Fruit fly (Drosophila melanogaster) whole organism, embryonic: ENCODE measurements around the gene CG31870.

ENCODE experiments used
- Abd-B ChIP-seq: fragments of 200-800 bp; sonication (Bioruptor generic); optimal IDR thresholded peaks from 2 replicates; lab custom pipeline; 2018; ENCODE audit warnings: missing biosample characterization, mild to moderate bottlenecking, missing genetic modification characterization, moderate library complexity
- CG11456 ChIP-seq: fragments of 200-800 bp; sonication (Bioruptor generic); IDR thresholded peaks from 3 replicates; pipeline ENCODE4 v1.3.6; 2022; ENCODE audit warnings: missing biosample characterization, missing genetic modification characterization
- CG12071 ChIP-seq: fragments of 200-800 bp; sonication (Bioruptor generic); optimal IDR thresholded peaks from 3 replicates; lab custom pipeline; 2018; ENCODE audit warnings: missing biosample characterization, mild to moderate bottlenecking, missing genetic modification characterization
- CG12104 ChIP-seq: fragments of 200-800 bp; sonication (Bioruptor generic); optimal IDR thresholded peaks from 3 replicates; lab custom pipeline; 2016; ENCODE audit warnings: missing biosample characterization, missing genetic modification characterization
- CG13287 ChIP-seq: fragments of 200-800 bp; sonication (Bioruptor generic); IDR thresholded peaks from 2 replicates; pipeline ENCODE4 v1.3.6; 2022; ENCODE audit warnings: missing biosample characterization, missing genetic modification characterization; ENCODE audit not compliant: partially characterized antibody
- CG13424 ChIP-seq: fragments of 200-800 bp; sonication (Bioruptor generic); optimal IDR thresholded peaks from 2 replicates; lab custom pipeline; 2019; ENCODE audit warnings: missing biosample characterization, mild to moderate bottlenecking, missing genetic modification characterization, moderate library complexity
- CG14014 ChIP-seq: fragments of 200-800 bp; sonication (Bioruptor generic); IDR thresholded peaks from 2 replicates; pipeline ENCODE4 v1.3.6; 2022; ENCODE audit warnings: missing biosample characterization, missing genetic modification characterization
- CG15601 ChIP-seq: fragments of 200-800 bp; sonication (Bioruptor generic); optimal IDR thresholded peaks from 3 replicates; lab custom pipeline; 2019; ENCODE audit warnings: missing biosample characterization, mild to moderate bottlenecking, missing genetic modification characterization, moderate library complexity
- CG17186 ChIP-seq: fragments of 200-800 bp; sonication (Bioruptor generic); optimal IDR thresholded peaks from 3 replicates; lab custom pipeline; 2017; ENCODE audit warnings: missing biosample characterization, missing genetic modification reagents, missing genetic modification characterization
- CG18476 ChIP-seq: fragments of 200-800 bp; sonication (Bioruptor generic); optimal IDR thresholded peaks from 2 replicates; lab custom pipeline; 2016; ENCODE audit warnings: missing biosample characterization, mild to moderate bottlenecking, missing genetic modification characterization
- CG18619 ChIP-seq: fragments of 200-800 bp; sonication (Bioruptor generic); optimal IDR thresholded peaks from 3 replicates; lab custom pipeline; 2017; ENCODE audit warnings: missing biosample characterization, mild to moderate bottlenecking, missing genetic modification characterization
- CG2120 ChIP-seq: fragments of 200-800 bp; sonication (Bioruptor generic); optimal IDR thresholded peaks from 3 replicates; lab custom pipeline; 2016; ENCODE audit warnings: missing biosample characterization, missing genetic modification characterization
- CG2199 ChIP-seq: fragments of 200-800 bp; sonication (Bioruptor generic); IDR thresholded peaks from 3 replicates; pipeline ENCODE4 v1.3.6; 2022; ENCODE audit warnings: missing biosample characterization, missing genetic modification characterization
- CG2678 ChIP-seq: fragments of 200-800 bp; sonication (Bioruptor generic); optimal IDR thresholded peaks from 3 replicates; lab custom pipeline; 2019; ENCODE audit warnings: missing biosample characterization, mild to moderate bottlenecking, missing genetic modification characterization, moderate library complexity
- CG2889 ChIP-seq: fragments of 200-800 bp; sonication (Bioruptor generic); IDR thresholded peaks from 3 replicates; pipeline ENCODE4 v1.3.6; 2022; ENCODE audit warnings: missing biosample characterization, missing genetic modification characterization
- CG32767 ChIP-seq: fragments of 200-800 bp; sonication (Bioruptor generic); IDR thresholded peaks from 2 replicates; pipeline ENCODE4 v1.3.6; 2022; ENCODE audit warnings: missing biosample characterization, missing genetic modification characterization
- CG32772 ChIP-seq: fragments of 200-800 bp; sonication (Bioruptor generic); IDR thresholded peaks from 2 replicates; pipeline ENCODE4 v1.3.6; 2022; ENCODE audit warnings: missing biosample characterization, missing genetic modification characterization
- CG34422 ChIP-seq: fragments of 200-800 bp; sonication (Bioruptor generic); IDR thresholded peaks from 3 replicates; pipeline ENCODE4 v1.3.6; 2022; ENCODE audit warnings: missing biosample characterization, missing genetic modification characterization
- CG3847 ChIP-seq: fragments of 200-800 bp; sonication (Bioruptor generic); IDR thresholded peaks from 2 replicates; pipeline ENCODE4 v1.3.6; 2022; ENCODE audit warnings: missing biosample characterization, missing genetic modification characterization
- CG3995 ChIP-seq: fragments of 200-800 bp; sonication (Bioruptor generic); optimal IDR thresholded peaks from 3 replicates; lab custom pipeline; 2016; ENCODE audit warnings: missing biosample characterization, missing genetic modification characterization
- CG5953 ChIP-seq: fragments of 200-800 bp; sonication (Bioruptor generic); IDR thresholded peaks from 2 replicates; pipeline ENCODE4 v1.3.6; 2022; ENCODE audit warnings: missing biosample characterization, missing genetic modification characterization
- CG6765 ChIP-seq: fragments of 200-800 bp; sonication (Bioruptor generic); optimal IDR thresholded peaks from 3 replicates; lab custom pipeline; 2017; ENCODE audit warnings: missing biosample characterization, mild to moderate bottlenecking, missing genetic modification characterization
- CG6791 ChIP-seq: fragments of 200-800 bp; sonication (Bioruptor generic); IDR thresholded peaks from 3 replicates; pipeline ENCODE4 v1.3.6; 2022; ENCODE audit warnings: missing biosample characterization, missing genetic modification characterization; ENCODE audit not compliant: partially characterized antibody
- CG6854 ChIP-seq: fragments of 200-800 bp; sonication (Bioruptor generic); optimal IDR thresholded peaks from 3 replicates; lab custom pipeline; 2017; ENCODE audit warnings: missing biosample characterization, mild to moderate bottlenecking, missing genetic modification characterization
- CG7271 ChIP-seq: fragments of 200-800 bp; sonication (Bioruptor generic); optimal IDR thresholded peaks from 2 replicates; lab custom pipeline; 2018; ENCODE audit warnings: missing biosample characterization, mild to moderate bottlenecking, missing genetic modification characterization, moderate library complexity
- CG7963 ChIP-seq: fragments of 200-800 bp; sonication (Bioruptor generic); IDR thresholded peaks from 3 replicates; pipeline ENCODE4 v1.3.6; 2022; ENCODE audit warnings: missing biosample characterization, missing genetic modification characterization; ENCODE audit not compliant: partially characterized antibody
- CG8924 ChIP-seq: fragments of 200-800 bp; optimal IDR thresholded peaks from 3 replicates; lab custom pipeline; 2019; ENCODE audit warnings: missing biosample characterization, mild to moderate bottlenecking, missing genetic modification characterization, moderate library complexity
- Dip2 ChIP-seq: fragments of 200-800 bp; sonication (Bioruptor generic); IDR thresholded peaks from 2 replicates; pipeline ENCODE4 v1.3.6; 2022; ENCODE audit warnings: missing biosample characterization, missing genetic modification characterization
- Fer1 ChIP-seq: fragments of 200-800 bp; sonication (Bioruptor generic); optimal IDR thresholded peaks from 2 replicates; lab custom pipeline; 2017; ENCODE audit warnings: missing biosample characterization, mild to moderate bottlenecking, missing genetic modification characterization
- HLH4C ChIP-seq: fragments of 200-800 bp; sonication (Bioruptor generic); IDR thresholded peaks from 3 replicates; pipeline ENCODE4 v1.3.6; 2022; ENCODE audit warnings: missing biosample characterization, missing genetic modification characterization; ENCODE audit not compliant: partially characterized antibody
- Hmr ChIP-seq: fragments of 200-800 bp; sonication (Bioruptor generic); optimal IDR thresholded peaks from 3 replicates; lab custom pipeline; 2017; ENCODE audit warnings: mild to moderate bottlenecking, missing biosample characterization, missing genetic modification reagents, missing genetic modification characterization
- NFAT ChIP-seq: fragments of 200-800 bp; sonication (Bioruptor generic); IDR thresholded peaks from 2 replicates; pipeline ENCODE4 v1.3.6; 2022; ENCODE audit warnings: missing biosample characterization, missing genetic modification characterization
- NfI ChIP-seq: fragments of 200-800 bp; sonication (Bioruptor generic); optimal IDR thresholded peaks from 3 replicates; lab custom pipeline; 2018; ENCODE audit warnings: missing biosample characterization, mild to moderate bottlenecking, missing genetic modification characterization, moderate library complexity
- Trl ChIP-seq, 3 experiments: fragments of >200 bp in 2 of 3; fragments of 200-800 bp in 1 of 3; sonication (Bioruptor generic) in 1 of 3; optimal IDR thresholded peaks; 2 replicates in 1 of 3; 3 replicates in 2 of 3; lab custom pipeline; 2016 to 2017; ENCODE audit warnings: missing biosample characterization in 1 of 3, missing genetic modification characterization in 1 of 3
- amos ChIP-seq: fragments of 200-800 bp; sonication (Bioruptor generic); IDR thresholded peaks from 2 replicates; pipeline ENCODE4 v1.3.6; 2022; ENCODE audit warnings: missing biosample characterization, missing genetic modification characterization; ENCODE audit not compliant: partially characterized antibody
- bcd ChIP-seq: fragments of 200-800 bp; sonication (Bioruptor generic); optimal IDR thresholded peaks from 2 replicates; lab custom pipeline; 2017; ENCODE audit warnings: missing biosample characterization, mild to moderate bottlenecking, missing genetic modification characterization
- bowl ChIP-seq: fragments of 200-800 bp; sonication (Bioruptor generic); IDR thresholded peaks from 2 replicates; pipeline ENCODE4 v1.3.6; 2022; ENCODE audit warnings: missing biosample characterization, missing genetic modification characterization
- eve ChIP-seq, 2 experiments: fragments of >200 bp; optimal IDR thresholded peaks; 2 replicates each; lab custom pipeline; 2017; ENCODE audit warnings: missing biosample characterization in 2 of 2, missing genetic modification characterization in 2 of 2
- gt ChIP-seq: fragments of 200-800 bp; sonication (Bioruptor generic); IDR thresholded peaks from 2 replicates; pipeline ENCODE4 v1.3.6; 2022; ENCODE audit warnings: missing biosample characterization, missing genetic modification characterization
- nerfin-1 ChIP-seq: fragments of 200-800 bp; sonication (Bioruptor generic); optimal IDR thresholded peaks from 3 replicates; lab custom pipeline; 2019; ENCODE audit warnings: missing biosample characterization, mild to moderate bottlenecking, missing genetic modification characterization, moderate library complexity
- odd ChIP-seq: fragments of 200-800 bp; sonication (Bioruptor generic); optimal IDR thresholded peaks from 2 replicates; lab custom pipeline; 2017; ENCODE audit warnings: missing biosample characterization, mild to moderate bottlenecking, missing genetic modification characterization
- org-1 ChIP-seq: fragments of 200-800 bp; sonication (Bioruptor generic); optimal IDR thresholded peaks from 2 replicates; lab custom pipeline; 2017; ENCODE audit warnings: missing biosample characterization, missing genetic modification characterization
- p53 ChIP-seq: fragments of 200-800 bp; sonication (Bioruptor generic); optimal IDR thresholded peaks from 2 replicates; lab custom pipeline; 2016; ENCODE audit warnings: missing biosample characterization, missing genetic modification characterization
- peb ChIP-seq: fragments of 200-800 bp; sonication (Bioruptor generic); IDR thresholded peaks from 2 replicates; pipeline ENCODE4 v1.3.6; 2022; ENCODE audit warnings: missing biosample characterization, missing genetic modification characterization
- pho ChIP-seq: fragments of 200-800 bp; sonication (Bioruptor generic); optimal IDR thresholded peaks from 2 replicates; lab custom pipeline; 2016; ENCODE audit warnings: missing biosample characterization, missing genetic modification characterization
- sqz ChIP-seq: fragments of 200-800 bp; sonication (Bioruptor generic); optimal IDR thresholded peaks from 3 replicates; lab custom pipeline; 2018; ENCODE audit warnings: missing biosample characterization, mild to moderate bottlenecking, missing genetic modification characterization
- tio ChIP-seq: fragments of 200-800 bp; sonication (Bioruptor generic); optimal IDR thresholded peaks from 2 replicates; lab custom pipeline; 2017; ENCODE audit warnings: missing biosample characterization, missing genetic modification characterization, inconsistent platforms
- trem ChIP-seq: fragments of 200-800 bp; optimal IDR thresholded peaks from 3 replicates; lab custom pipeline; 2019; ENCODE audit warnings: missing biosample characterization, mild to moderate bottlenecking, missing genetic modification characterization, moderate library complexity
- ttk ChIP-seq: fragments of 200-800 bp; sonication (Bioruptor generic); IDR thresholded peaks from 2 replicates; pipeline ENCODE4 v2.1.2; 2022; ENCODE audit warnings: missing biosample characterization, missing genetic modification characterization
- yki ChIP-seq: fragments of >200 bp; optimal IDR thresholded peaks from 3 replicates; lab custom pipeline; 2018

Gene CG31870

DNA sequence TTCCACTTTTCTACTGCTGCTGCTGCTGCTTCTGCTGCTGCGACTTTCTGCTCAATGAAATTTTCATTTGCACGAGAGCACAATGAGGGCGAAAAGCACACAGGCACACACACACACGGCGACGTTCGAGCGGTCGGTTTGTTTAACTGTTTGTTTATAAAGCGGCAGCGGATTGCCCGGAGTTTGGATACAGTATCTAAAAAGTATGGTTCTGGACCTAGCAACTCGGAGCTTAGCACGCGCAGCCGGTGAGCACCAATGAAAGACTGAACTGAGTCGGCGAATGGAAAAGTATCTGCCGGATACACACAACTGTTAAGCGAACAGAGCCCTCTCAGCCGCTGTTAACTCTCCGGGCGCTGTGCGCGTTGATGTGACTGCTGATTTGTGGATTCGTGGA is 34.0 kb upstream of the CG31870 start, which contains the start of gene CG17124 (continued):
- TF ChIP-seq Trl (optimal IDR thresholded peaks at IDR 0.05; lab: Kevin White, UChicago) (peak; percentile 43 to 61), Trl (GFP tag; optimal IDR thresholded peaks at IDR 0.05; lab: Kevin White, UChicago) (peak; percentile 44), amos (GFP tag; lab: Robert Waterston, UW) (peak; percentile 40; the same call in 1 of the 2 replicates), bcd (GFP tag; lab: Kevin White, UChicago) (peak; percentile 18), eve (GFP tag; optimal IDR thresholded peaks at IDR 0.05; lab: Kevin White, UChicago) (no peak), Hmr (GFP tag; lab: Kevin White, UChicago) (peak; percentile 65), CG2120 (GFP tag; lab: Kevin White, UChicago) (peak; percentile 4), Abd-B (no peak), trem (no peak), CG18476 (no peak), Dip2 (no peak), org-1 (GFP tag; lab: Kevin White, UChicago) (peak; percentile 4), CG2199 (peak; percentile 84; the same call in 2 of the 3 replicates), sqz (GFP tag; lab: Kevin White, UChicago) (no peak), nerfin-1 (tag; lab: Kevin White, UChicago) (peak; percentile 17), CG32767 (GFP tag; lab: Robert Waterston, UW) (peak; percentile 64; the same call in 1 of the 2 replicates), peb (GFP tag; lab: Robert Waterston, UW) (no peak), CG2889 (GFP tag; lab: Robert Waterston, UW) (no peak), odd (GFP tag; lab: Kevin White, UChicago) (no peak), NFAT (peak; percentile 69), CG18619 (no peak), ttk (GFP tag; lab: Robert Waterston, UW) (no peak), CG14014 (GFP tag; lab: Robert Waterston, UW) (no peak), CG6854 (GFP tag; lab: Kevin White, UChicago) (peak; percentile 20), HLH4C (GFP tag; lab: Robert Waterston, UW) (peak; percentile 41; the same call in 1 of the 3 replicates), CG3995 (no peak), Fer1 (GFP tag; lab: Kevin White, UChicago) (peak; percentile 72), CG13424 (tag; lab: Kevin White, UChicago) (no peak), CG7963 (GFP tag; lab: Robert Waterston, UW) (0 out of 3 replicates have a peak, but pooled peaks have one; percentile 17), CG6791 (GFP tag; lab: Robert Waterston, UW) (peak; percentile 48; the same call in 2 of the 3 replicates), CG11456 (0 out of 3 replicates have a peak, but pooled peaks have one; percentile 52), CG13287 (peak; percentile 55; the same call in 1 of the 2 replicates), bowl (no peak), CG3847 (no peak), CG34422 (GFP tag; lab: Robert Waterston, UW) (peak; percentile 75; the same call in 1 of the 3 replicates), pho (GFP tag; lab: Kevin White, UChicago) (no peak), p53 (GFP tag; lab: Kevin White, UChicago) (no peak), CG6765 (peak; percentile 74), CG17186 (GFP tag; lab: Kevin White, UChicago) (peak; percentile 0), CG2678 (tag; lab: Kevin White, UChicago) (peak; percentile 37), CG32772 (GFP tag; lab: Robert Waterston, UW) (no peak), CG15601 (tag; lab: Kevin White, UChicago) (peak; percentile 22), CG8924 (tag; lab: Kevin White, UChicago) (peak; percentile 49), NfI (peak; percentile 30), tio (GFP tag; lab: Kevin White, UChicago) (no peak), CG7271 (tag; lab: Kevin White, UChicago) (no peak), CG12071 (peak; percentile 56), CG12104 (no peak), yki (no peak), gt (GFP tag; lab: Robert Waterston, UW) (no peak), CG5953 (GFP tag; lab: Robert Waterston, UW) (0 out of 2 replicates have a peak, but pooled peaks have one; percentile 51)
